Worm (Caenorhabditis elegans) whole organism, L4 larva: Measurements from ENCODE around the gene C44H9.7.

Source experiments
- ZK546.5 ChIP-seq, 2 experiments: sonication (generic microtip); optimal IDR thresholded peaks; 2 replicates each; lab custom pipeline; 2017; ENCODE audit warnings: missing biosample characterization in 2 of 2, missing genetic modification characterization in 2 of 2
- ama-1 ChIP-seq: fragments of 150-350 bp; optimal IDR thresholded peaks from 2 replicates; lab custom pipeline; 2014; ENCODE audit warnings: inconsistent platforms, mixed read lengths
- ceh-82 ChIP-seq: sonication (generic microtip); optimal IDR thresholded peaks from 2 replicates; lab custom pipeline; 2017; ENCODE audit warnings: missing biosample characterization, missing genetic modification characterization
- ces-1 ChIP-seq: fragments of 150-350 bp; sonication (generic microtip); optimal IDR thresholded peaks from 4 replicates; lab custom pipeline; 2014; ENCODE audit warnings: missing biosample characterization, missing genetic modification reagents, missing genetic modification characterization
- dpl-1 ChIP-seq: fragments of 150-350 bp; optimal IDR thresholded peaks from 2 replicates; lab custom pipeline; 2014; ENCODE audit warnings: missing biosample characterization, missing genetic modification reagents, missing genetic modification characterization
- jun-1 ChIP-seq: fragments of 150-350 bp; optimal IDR thresholded peaks from 2 replicates; lab custom pipeline; 2014; ENCODE audit warnings: missing biosample characterization, missing genetic modification reagents, missing genetic modification characterization
- lin-15B ChIP-seq: fragments of 150-350 bp; sonication (generic microtip); optimal IDR thresholded peaks from 3 replicates; lab custom pipeline; 2014; ENCODE audit warnings: missing biosample characterization, missing genetic modification characterization
- mep-1 ChIP-seq: fragments of 150-350 bp; sonication (generic microtip); optimal IDR thresholded peaks from 3 replicates; lab custom pipeline; 2014; ENCODE audit warnings: missing biosample characterization, missing genetic modification characterization
- nhr-48 ChIP-seq: sonication (generic microtip); optimal IDR thresholded peaks from 2 replicates; lab custom pipeline; 2016; ENCODE audit warnings: mild to moderate bottlenecking, missing genetic modification characterization, missing compliant biosample characterization
- unc-39 ChIP-seq: sonication (generic microtip); optimal IDR thresholded peaks from 2 replicates; lab custom pipeline; 2017; ENCODE audit warnings: missing biosample characterization, missing genetic modification characterization

- TF ChIP-seq ZK546.5 (tag; optimal IDR thresholded peaks at IDR 0.05; lab: Kevin White, UChicago) (no peak), ceh-82 (tag; lab: Kevin White, UChicago) (no peak), jun-1 (tag; lab: Kevin White, UChicago) (no peak), nhr-48 (tag; lab: Kevin White, UChicago) (no peak), unc-39 (tag; lab: Kevin White, UChicago) (no peak), ama-1 (no peak), mep-1 (no peak), lin-15B (no peak), dpl-1 (GFP tag; lab: Kevin White, UChicago) (no peak), ces-1 (GFP tag; lab: Kevin White, UChicago) (no peak)
Measured at ce11 chrV:12815386-12815785, 39.3 kb downstream of the C44H9.7 start.
